Worm (Caenorhabditis elegans) whole organism, midembryonic: ENCODE measurements around the gene C34C6.10.

Source experiments
- T22C8.4 ChIP-seq: fragments of 200-800 bp; sonication (Bioruptor generic); IDR thresholded peaks from 2 replicates; pipeline ENCODE4 v1.3.6; 2022; ENCODE audit warnings: missing genetic modification characterization, missing compliant biosample characterization
- cog-1 ChIP-seq: sonication (generic microtip); optimal IDR thresholded peaks from 2 replicates; lab custom pipeline; 2016; ENCODE audit warnings: missing genetic modification characterization, missing compliant biosample characterization
- flt-1 ChIP-seq: fragments of 200-800 bp; sonication (Bioruptor generic); IDR thresholded peaks from 2 replicates; pipeline ENCODE4 v1.3.6; 2022; ENCODE audit warnings: missing genetic modification characterization, missing compliant biosample characterization
- klf-2 ChIP-seq: fragments of 200-800 bp; sonication (Bioruptor generic); conservative IDR thresholded peaks from 2 replicates; pipeline ENCODE4 v1.3.6; 2022; ENCODE audit warnings: missing genetic modification reagents, missing genetic modification characterization, missing compliant biosample characterization
- ref-1 ChIP-seq: fragments of 200-800 bp; sonication (Bioruptor generic); conservative IDR thresholded peaks from 2 replicates; pipeline ENCODE4 v1.3.6; 2022; ENCODE audit warnings: missing genetic modification reagents, missing genetic modification characterization, missing compliant biosample characterization
- tab-1 ChIP-seq: fragments of 200-800 bp; sonication (Bioruptor generic); IDR thresholded peaks from 2 replicates; pipeline ENCODE4 v1.3.6; 2022; ENCODE audit warnings: missing genetic modification characterization, missing compliant biosample characterization
- ztf-29 ChIP-seq: fragments of 200-800 bp; sonication (Bioruptor generic); IDR thresholded peaks from 2 replicates; pipeline ENCODE4 v1.3.6; 2022; ENCODE audit warnings: missing genetic modification reagents, missing genetic modification characterization, missing compliant biosample characterization

DNA sequence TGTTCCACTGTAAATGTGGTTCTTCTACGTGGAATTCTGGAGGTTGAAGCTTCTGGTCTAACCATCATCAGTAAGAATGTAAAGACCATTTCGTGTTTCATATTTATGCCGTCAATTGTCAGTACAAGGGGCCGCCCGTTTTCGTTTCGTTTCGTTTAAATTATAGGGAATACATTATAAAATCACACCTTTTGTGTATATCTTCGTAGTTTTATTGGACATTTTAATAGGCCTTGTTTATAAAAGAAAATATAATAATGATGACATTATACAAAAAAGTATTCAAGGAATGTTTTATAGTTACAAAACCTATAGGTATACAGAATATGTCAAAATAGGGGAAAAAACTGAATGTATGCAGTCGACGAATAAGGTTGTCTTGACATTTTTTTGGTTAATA is 8.0 kb upstream of the C34C6.10 start, which contains the start of gene ceh-7:
- TF ChIP-seq klf-2 (GFP tag; lab: Robert Waterston, UW) (no peak), ref-1 (GFP tag; lab: Robert Waterston, UW) (no peak), flt-1 (no peak), ztf-29 (GFP tag; lab: Robert Waterston, UW) (no peak), tab-1 (GFP tag; lab: Robert Waterston, UW) (no peak), T22C8.4 (no peak), cog-1 (tag; lab: Kevin White, UChicago) (no peak)
